Fruit fly (Drosophila melanogaster): Measurements from ENCODE around the gene CG15550.

- no peak for TF ChIP-seq Dll (optimal IDR thresholded peaks at IDR 0.05)
- no peak for TF ChIP-seq psq (optimal IDR thresholded peaks at IDR 0.05)
- no peak for TF ChIP-seq pan (optimal IDR thresholded peaks at IDR 0.05)
- no peak for TF ChIP-seq usp (GFP tag; optimal IDR thresholded peaks at IDR 0.05)
- no peak for TF ChIP-seq EcR (GFP tag; optimal IDR thresholded peaks at IDR 0.05)
- TF ChIP-seq CG8478 (optimal IDR thresholded peaks at IDR 0.05): no peak
Observed at dm6 chr3R:30922414-30922813, 14.5 kb downstream of the CG15550 start.
